Fruit fly (Drosophila melanogaster): ENCODE data around the gene Nfs1.

The Nfs1 gene

dm6 chr2L:12002051-12002450 lies 2.6 kb downstream of the Nfs1 start, which contains the start of gene Hacd1 (continued):
- peak; percentile 1 for TF ChIP-seq CG17829 (tag; optimal IDR thresholded peaks at IDR 0.05)

dm6 chr2L:12002922-12003791 lies 3.7 kb downstream of the Nfs1 start:
- TF ChIP-seq ind (GFP tag; optimal IDR thresholded peaks at IDR 0.05) (peak; percentile 36), CG6765 (GFP tag; optimal IDR thresholded peaks at IDR 0.05) (peak; percentile 15), grn (GFP tag; optimal IDR thresholded peaks at IDR 0.05) (peak; percentile 89), Blimp-1 (GFP tag; optimal IDR thresholded peaks at IDR 0.05) (no peak), Six4 (GFP tag; optimal IDR thresholded peaks at IDR 0.05) (peak; percentile 24), pho (GFP tag; optimal IDR thresholded peaks at IDR 0.05) (peak; percentile 41), CG12659 (GFP tag; optimal IDR thresholded peaks at IDR 0.05) (peak; percentile 44), fu2 (GFP tag; optimal IDR thresholded peaks at IDR 0.05) (no peak), Hmr (GFP tag; optimal IDR thresholded peaks at IDR 0.05) (peak; percentile 48), Ssrp (tag; optimal IDR thresholded peaks at IDR 0.05) (peak; percentile 14), nmo (GFP tag; optimal IDR thresholded peaks at IDR 0.05) (peak; percentile 36), CG8359 (GFP tag; optimal IDR thresholded peaks at IDR 0.05; ENCODE audit: borderline replicate concordance) (peak; percentile 35), ftz-f1 (GFP tag; optimal IDR thresholded peaks at IDR 0.05) (peak; percentile 97), CG13424 (tag; optimal IDR thresholded peaks at IDR 0.05) (peak; percentile 60), CG30020 (tag; optimal IDR thresholded peaks at IDR 0.05) (no peak), CG10565 (GFP tag; optimal IDR thresholded peaks at IDR 0.05) (no peak), kah (GFP tag; optimal IDR thresholded peaks at IDR 0.05) (peak; percentile 82), CG10267 (tag; optimal IDR thresholded peaks at IDR 0.05) (peak; percentile 17), CG16813 (GFP tag; IDR thresholded peaks at IDR 0.05; ENCODE audit: partially characterized antibody) (no peak), Meics (GFP tag; optimal IDR thresholded peaks at IDR 0.05) (peak; percentile 31), CG8089 (GFP tag; optimal IDR thresholded peaks at IDR 0.05) (peak; percentile 8), CG34422 (GFP tag; IDR thresholded peaks at IDR 0.05) (no peak), org-1 (GFP tag; optimal IDR thresholded peaks at IDR 0.05) (no peak), CG4328 (GFP tag; optimal IDR thresholded peaks at IDR 0.05) (peak; percentile 22), hb (GFP tag; IDR thresholded peaks at IDR 0.05; ENCODE audit: partially characterized antibody) (no peak), CG8924 (tag; optimal IDR thresholded peaks at IDR 0.05) (peak; percentile 8), Eip74EF (GFP tag; optimal IDR thresholded peaks at IDR 0.05) (peak in 1 of 2 experiments; percentile 78), bab2 (GFP tag; optimal IDR thresholded peaks at IDR 0.05) (peak; percentile 25), chif (GFP tag; optimal IDR thresholded peaks at IDR 0.05) (peak in 1 of 2 experiments; percentile 23), CG3407 (GFP tag; optimal IDR thresholded peaks at IDR 0.05) (peak; percentile 5), Xbp1 (GFP tag; optimal IDR thresholded peaks at IDR 0.05) (peak; percentile 63), CG1647 (GFP tag; optimal IDR thresholded peaks at IDR 0.05) (peak; percentile 21), Mad (GFP tag; optimal IDR thresholded peaks at IDR 0.05) (peak; percentile 17), CG9797 (GFP tag; optimal IDR thresholded peaks at IDR 0.05) (no peak), lbe (GFP tag; optimal IDR thresholded peaks at IDR 0.05) (no peak), grau (tag; optimal IDR thresholded peaks at IDR 0.05) (peak; percentile 47), unpg (GFP tag; optimal IDR thresholded peaks at IDR 0.05) (peak; percentile 52), CG17829 (tag; optimal IDR thresholded peaks at IDR 0.05) (peak; percentile 19), nom (GFP tag; optimal IDR thresholded peaks at IDR 0.05) (peak; percentile 60), CG8290 (GFP tag; optimal IDR thresholded peaks at IDR 0.05) (no peak), CG8290 (tag; optimal IDR thresholded peaks at IDR 0.05) (peak in 1 of 2 experiments; percentile 81), CG9817 (tag; optimal IDR thresholded peaks at IDR 0.05) (peak; percentile 11), CG6254 (GFP tag; optimal IDR thresholded peaks at IDR 0.05) (peak; percentile 30), Hr51 (GFP tag; optimal IDR thresholded peaks at IDR 0.05) (peak in 1 of 2 experiments; percentile 51), sug (tag; optimal IDR thresholded peaks at IDR 0.05) (peak; percentile 98)

All from whole organism, embryonic.